Fruit fly (Drosophila melanogaster): ENCODE results near the gene msk.
A peak's percentile ranks its signal among the peaks of the same experiment; 100 is the strongest.

msk gene

DNA sequence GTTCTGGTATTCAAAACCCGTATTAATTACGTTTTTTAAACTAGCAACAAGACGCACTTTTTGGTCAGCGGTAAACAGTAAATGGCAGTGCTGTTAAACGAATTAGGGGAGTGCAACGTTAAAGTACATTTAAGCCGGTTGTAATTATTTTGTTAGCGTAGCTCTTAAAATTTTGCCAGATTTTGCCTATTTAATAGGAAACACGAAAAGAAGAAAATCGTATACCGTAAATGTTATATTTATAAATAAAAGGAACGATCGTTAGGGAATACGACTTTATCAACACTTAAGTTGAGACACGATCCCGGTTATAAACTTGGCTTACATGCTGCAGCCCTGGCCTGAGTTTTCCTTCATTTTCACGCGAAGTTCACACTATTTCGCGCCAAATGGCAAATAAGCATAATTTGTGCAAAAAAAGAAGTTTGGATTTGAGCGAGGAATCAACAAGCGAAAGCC is 21.5 kb downstream of the msk start, which contains the start of the genes Setx and mus301 (continued):
- no peak for TF ChIP-seq Poxn (GFP tag; IDR thresholded peaks at IDR 0.05)
- TF ChIP-seq CG17912 (GFP tag; optimal IDR thresholded peaks at IDR 0.05), result peak; percentile 19
- TF ChIP-seq dysf (GFP tag; IDR thresholded peaks at IDR 0.05), result peak; percentile 72
- no peak for TF ChIP-seq bowl (GFP tag; IDR thresholded peaks at IDR 0.05)
- peak; percentile 88 for TF ChIP-seq HmgZ (tag; optimal IDR thresholded peaks at IDR 0.05)
- TF ChIP-seq slp2 (GFP tag; optimal IDR thresholded peaks at IDR 0.05), result peak; percentile 54
- peak; percentile 67 for TF ChIP-seq tgo (GFP tag; IDR thresholded peaks at IDR 0.05)
- peak; percentile 75 for TF ChIP-seq CG15601 (tag; optimal IDR thresholded peaks at IDR 0.05)
- no peak for TF ChIP-seq hbn (GFP tag; IDR thresholded peaks at IDR 0.05; ENCODE audit: partially characterized antibody)
- no peak for TF ChIP-seq Eip74EF (GFP tag; optimal IDR thresholded peaks at IDR 0.05)
- TF ChIP-seq pfk (GFP tag; optimal IDR thresholded peaks at IDR 0.05), result no peak
- peak; percentile 89 for TF ChIP-seq nmo (GFP tag; optimal IDR thresholded peaks at IDR 0.05)
- peak; percentile 75 for TF ChIP-seq CG9609 (GFP tag; optimal IDR thresholded peaks at IDR 0.05)
- TF ChIP-seq CG13775 (GFP tag; optimal IDR thresholded peaks at IDR 0.05), result peak; percentile 84
- peak; percentile 73 for TF ChIP-seq CG12744 (GFP tag; optimal IDR thresholded peaks at IDR 0.05)
- TF ChIP-seq CG16813 (GFP tag; IDR thresholded peaks at IDR 0.05; ENCODE audit: partially characterized antibody), result no peak
- no peak for TF ChIP-seq CG8924 (tag; optimal IDR thresholded peaks at IDR 0.05)
- TF ChIP-seq CG12942 (GFP tag; optimal IDR thresholded peaks at IDR 0.05), result peak; percentile 88
- TF ChIP-seq Mes4 (GFP tag; optimal IDR thresholded peaks at IDR 0.05), result peak; percentile 26
- peak; percentile 79 for TF ChIP-seq E2f1 (GFP tag; IDR thresholded peaks at IDR 0.05)
- peak; percentile 98 for TF ChIP-seq Elba2 (GFP tag; optimal IDR thresholded peaks at IDR 0.05)
- TF ChIP-seq Jarid2 (GFP tag; optimal IDR thresholded peaks at IDR 0.05), result no peak
- peak in 1 of 3 experiments; percentile 74 for TF ChIP-seq lola (GFP tag; optimal IDR thresholded peaks at IDR 0.05)
- no peak for TF ChIP-seq CG14965 (GFP tag; optimal IDR thresholded peaks at IDR 0.05; ENCODE audit: borderline replicate concordance)
- no peak for TF ChIP-seq CG17568 (GFP tag; optimal IDR thresholded peaks at IDR 0.05)
- peak; percentile 81 for TF ChIP-seq caup (GFP tag; optimal IDR thresholded peaks at IDR 0.05; ENCODE audit: severe bottlenecking)
- TF ChIP-seq nerfin-1 (tag; optimal IDR thresholded peaks at IDR 0.05), result peak; percentile 62
- no peak for TF ChIP-seq cad (GFP tag; optimal IDR thresholded peaks at IDR 0.05)
- peak; percentile 96 for TF ChIP-seq MBD-R2 (GFP tag; IDR thresholded peaks at IDR 0.05)
- no peak for TF ChIP-seq br (optimal IDR thresholded peaks at IDR 0.05)
- TF ChIP-seq dmrt11E (tag; optimal IDR thresholded peaks at IDR 0.05), result peak; percentile 63
- TF ChIP-seq cas (GFP tag; IDR thresholded peaks at IDR 0.05), result peak; percentile 51; the same call in 1 of the 2 replicates
- 0 out of 2 replicates have a peak, but pooled peaks have one; percentile 35 for TF ChIP-seq CG10321 (GFP tag; IDR thresholded peaks at IDR 0.05)
- no peak for TF ChIP-seq yki (optimal IDR thresholded peaks at IDR 0.05)
- TF ChIP-seq CG1529 (GFP tag; optimal IDR thresholded peaks at IDR 0.05), result peak; percentile 21
- TF ChIP-seq CG6175 (GFP tag; IDR thresholded peaks at IDR 0.05), result peak; percentile 71; the same call in 2 of the 3 replicates
- TF ChIP-seq HLH4C (GFP tag; IDR thresholded peaks at IDR 0.05; ENCODE audit: partially characterized antibody), result no peak
- TF ChIP-seq CG7786 (GFP tag; optimal IDR thresholded peaks at IDR 0.05), result peak; percentile 83
- peak; percentile 75 for TF ChIP-seq CG4404 (GFP tag; IDR thresholded peaks at IDR 0.05)
- TF ChIP-seq Sox100B (GFP tag; optimal IDR thresholded peaks at IDR 0.05), result peak; percentile 70
- peak in 1 of 2 experiments; percentile 6 for TF ChIP-seq tll (GFP tag; optimal IDR thresholded peaks at IDR 0.05)
- no peak for TF ChIP-seq run (tag; optimal IDR thresholded peaks at IDR 0.05)
- TF ChIP-seq Sin3A (optimal IDR thresholded peaks at IDR 0.05), result peak; percentile 94
- TF ChIP-seq kah (GFP tag; optimal IDR thresholded peaks at IDR 0.05), result peak; percentile 4
- TF ChIP-seq CG7271 (tag; optimal IDR thresholded peaks at IDR 0.05), result peak; percentile 2
- peak; percentile 63; the same call in 2 of the 3 replicates for TF ChIP-seq CG34422 (GFP tag; IDR thresholded peaks at IDR 0.05)
- peak; percentile 59 for TF ChIP-seq Neu2 (GFP tag; optimal IDR thresholded peaks at IDR 0.05; ENCODE audit: borderline replicate concordance)
- TF ChIP-seq CG8359 (GFP tag; optimal IDR thresholded peaks at IDR 0.05; ENCODE audit: borderline replicate concordance), result no peak
- peak; percentile 82 for TF ChIP-seq sug (tag; optimal IDR thresholded peaks at IDR 0.05)
- TF ChIP-seq D19A (tag; optimal IDR thresholded peaks at IDR 0.05), result no peak

All from whole organism, embryonic.